Fruit fly (Drosophila melanogaster): Measurements from ENCODE around the gene CG8001.

The CG8001 gene

dm6 chr3L:1746338-1747199 lies 9.4 kb upstream of the CG8001 start, which contains the start of gene CG13921:
TSS of gene CG13921 (plus strand) at chr3L:1746907.
- TF ChIP-seq CG33017 (tag; optimal IDR thresholded peaks at IDR 0.05) (peak; percentile 67), bab1 (GFP tag; optimal IDR thresholded peaks at IDR 0.05) (peak; percentile 98), pad (GFP tag; optimal IDR thresholded peaks at IDR 0.05) (peak; percentile 80), Clk (GFP tag; optimal IDR thresholded peaks at IDR 0.05) (peak; percentile 55), CG7045 (GFP tag; optimal IDR thresholded peaks at IDR 0.05) (peak; percentile 84), Mnt (GFP tag; optimal IDR thresholded peaks at IDR 0.05) (peak; percentile 45), CG1620 (GFP tag; optimal IDR thresholded peaks at IDR 0.05) (peak; percentile 84), tj (GFP tag; optimal IDR thresholded peaks at IDR 0.05) (peak; percentile 81), cnc (optimal IDR thresholded peaks at IDR 0.05) (no peak), Hr96 (GFP tag; optimal IDR thresholded peaks at IDR 0.05) (peak; percentile 78), kay (GFP tag; ENCODE audit: borderline replicate concordance) (no peak), CG14711 (tag; optimal IDR thresholded peaks at IDR 0.05) (peak; percentile 84), CG5204 (GFP tag; optimal IDR thresholded peaks at IDR 0.05) (peak; percentile 66), CG11617 (GFP tag; optimal IDR thresholded peaks at IDR 0.05) (peak; percentile 76), CG7101 (tag; optimal IDR thresholded peaks at IDR 0.05) (peak; percentile 84), CG12768 (GFP tag; optimal IDR thresholded peaks at IDR 0.05) (peak; percentile 60), cic (GFP tag; optimal IDR thresholded peaks at IDR 0.05) (no peak), toe (GFP tag; optimal IDR thresholded peaks at IDR 0.05) (peak; percentile 69), Crg-1 (GFP tag; optimal IDR thresholded peaks at IDR 0.05) (peak; percentile 83), ovo (GFP tag; optimal IDR thresholded peaks at IDR 0.05) (peak; percentile 24)

- TF ChIP-seq Mnt (GFP tag; optimal IDR thresholded peaks at IDR 0.05) (no peak), CG7045 (GFP tag; optimal IDR thresholded peaks at IDR 0.05) (no peak), CG12768 (GFP tag; optimal IDR thresholded peaks at IDR 0.05) (no peak), bab1 (GFP tag; optimal IDR thresholded peaks at IDR 0.05) (no peak)
Measured at dm6 chr3L:1748218-1748617, 7.7 kb upstream of the CG8001 start.

- no peak for TF ChIP-seq kay (GFP tag; ENCODE audit: borderline replicate concordance)
- TF ChIP-seq tj (GFP tag; optimal IDR thresholded peaks at IDR 0.05) = peak; percentile 33
Measured at dm6 chr3L:1754262-1754661, 1.7 kb upstream of the CG8001 start.

dm6 chr3L:1754935-1755334 lies 1.0 kb upstream of the CG8001 start:
- TF ChIP-seq Crg-1 (GFP tag; optimal IDR thresholded peaks at IDR 0.05) (no peak), CG7045 (GFP tag; optimal IDR thresholded peaks at IDR 0.05) (no peak), toe (GFP tag; optimal IDR thresholded peaks at IDR 0.05) (no peak), pad (GFP tag; optimal IDR thresholded peaks at IDR 0.05) (no peak), Mnt (GFP tag; optimal IDR thresholded peaks at IDR 0.05) (no peak), Hr96 (GFP tag; optimal IDR thresholded peaks at IDR 0.05) (no peak), ovo (GFP tag; optimal IDR thresholded peaks at IDR 0.05) (no peak)

dm6 chr3L:1755458-1755984 lies 438 bp upstream of the CG8001 start, which contains the start of gene Cht2:
TSS of gene Cht2 (minus strand) at chr3L:1755934.
- no peak for TF ChIP-seq ovo (GFP tag; optimal IDR thresholded peaks at IDR 0.05)
- no peak for TF ChIP-seq Clk (GFP tag; optimal IDR thresholded peaks at IDR 0.05)
- TF ChIP-seq Mnt (GFP tag; optimal IDR thresholded peaks at IDR 0.05) = peak; percentile 20
- peak; percentile 71 for TF ChIP-seq pad (GFP tag; optimal IDR thresholded peaks at IDR 0.05)
- TF ChIP-seq tj (GFP tag; optimal IDR thresholded peaks at IDR 0.05) = peak; percentile 52

dm6 chr3L:1771658-1772057 lies 15.7 kb downstream of the CG8001 start, which contains the start of gene Dhc62B:
TSS of gene Dhc62B (minus strand) at chr3L:1771758.
- TF ChIP-seq bab1 (GFP tag; optimal IDR thresholded peaks at IDR 0.05) (no peak), CG7101 (tag; optimal IDR thresholded peaks at IDR 0.05) (no peak)

- TF ChIP-seq CG1620 (GFP tag; optimal IDR thresholded peaks at IDR 0.05) (no peak), pad (GFP tag; optimal IDR thresholded peaks at IDR 0.05) (no peak), CG7101 (tag; optimal IDR thresholded peaks at IDR 0.05) (no peak), Mnt (GFP tag; optimal IDR thresholded peaks at IDR 0.05) (no peak), CG14711 (tag; optimal IDR thresholded peaks at IDR 0.05) (no peak), CG7045 (GFP tag; optimal IDR thresholded peaks at IDR 0.05) (no peak), cnc (optimal IDR thresholded peaks at IDR 0.05) (no peak), Crg-1 (GFP tag; optimal IDR thresholded peaks at IDR 0.05) (no peak), kay (GFP tag; ENCODE audit: borderline replicate concordance) (no peak), tj (GFP tag; optimal IDR thresholded peaks at IDR 0.05) (no peak), CG12768 (GFP tag; optimal IDR thresholded peaks at IDR 0.05) (no peak), bab1 (GFP tag; optimal IDR thresholded peaks at IDR 0.05) (no peak), CG11617 (GFP tag; optimal IDR thresholded peaks at IDR 0.05) (no peak), CG33017 (tag; optimal IDR thresholded peaks at IDR 0.05) (no peak), CG5204 (GFP tag; optimal IDR thresholded peaks at IDR 0.05) (no peak), Hr96 (GFP tag; optimal IDR thresholded peaks at IDR 0.05) (no peak), cic (GFP tag; optimal IDR thresholded peaks at IDR 0.05) (no peak)
Measured at dm6 chr3L:1772593-1772992, 16.6 kb downstream of the CG8001 start.

All from whole organism, adult.